Worm (Caenorhabditis elegans): ENCODE measurements around the gene irld-3.

DNA sequence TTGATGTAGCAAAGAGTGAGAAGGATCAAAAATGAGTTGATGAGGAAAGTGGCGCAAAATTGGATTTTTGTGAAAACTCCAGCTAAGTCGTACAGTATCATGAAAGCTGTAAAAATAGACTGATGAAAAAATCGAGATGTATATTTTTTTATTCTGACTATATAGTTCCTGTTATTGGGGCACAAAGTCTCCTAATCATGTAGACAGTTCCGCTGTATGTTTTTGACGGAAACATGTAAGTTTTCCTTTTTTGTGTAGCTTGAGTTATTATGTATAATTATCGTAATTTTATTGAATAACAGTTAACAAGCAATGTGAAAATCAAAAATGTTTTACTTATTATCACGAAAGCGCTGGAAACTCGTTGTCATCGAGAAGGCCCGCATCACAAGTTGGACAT is 30.9 kb downstream of the irld-3 start, which contains the start of gene str-68:
- TF ChIP-seq lin-11 (tag; optimal IDR thresholded peaks at IDR 0.05) (no peak), K09A11.1 (tag; optimal IDR thresholded peaks at IDR 0.05; ENCODE audit: insufficient read depth) (no peak), fax-1 (tag; optimal IDR thresholded peaks at IDR 0.05) (no peak), eyg-1 (tag; optimal IDR thresholded peaks at IDR 0.05) (no peak), pha-2 (tag; optimal IDR thresholded peaks at IDR 0.05) (no peak), pha-4 (tag; optimal IDR thresholded peaks at IDR 0.05) (no peak)
